Worm (Caenorhabditis elegans): ENCODE data around the gene E04F6.15.

- TF ChIP-seq pha-4 (GFP tag; IDR thresholded peaks at IDR 0.05): no peak
- no peak for TF ChIP-seq pha-4 (tag; optimal IDR thresholded peaks at IDR 0.05)
- TF ChIP-seq jun-1 (tag; optimal IDR thresholded peaks at IDR 0.05): no peak
- no peak for TF ChIP-seq lin-15B (tag; optimal IDR thresholded peaks at IDR 0.05)
- no peak for TF ChIP-seq nhr-77 (tag; optimal IDR thresholded peaks at IDR 0.05)
- TF ChIP-seq gei-8 (GFP tag; optimal IDR thresholded peaks at IDR 0.05): no peak
- TF ChIP-seq T20F7.1 (GFP tag; optimal IDR thresholded peaks at IDR 0.05): no peak
- no peak for TF ChIP-seq tra-1 (GFP tag; IDR thresholded peaks at IDR 0.05)
Observed at ce11 chrII:7228646-7229200, 18.6 kb upstream of the E04F6.15 start, which contains the start of gene F32A5.4.
